Fruit fly (Drosophila melanogaster) whole organism, embryonic: ENCODE results near the gene hop.

Experiments used
- Atf6 ChIP-seq: fragments of 200-800 bp; sonication (Bioruptor generic); IDR thresholded peaks from 2 replicates; pipeline ENCODE4 v1.3.6; 2022; ENCODE audit warnings: missing biosample characterization, missing genetic modification characterization
- Awh ChIP-seq: fragments of 200-800 bp; sonication (Bioruptor generic); IDR thresholded peaks from 2 replicates; pipeline ENCODE4, ENCODE4 v1.3.6; 2022; ENCODE audit warnings: missing biosample characterization, missing genetic modification characterization
- B-H1 ChIP-seq: fragments of 200-800 bp; sonication (Bioruptor generic); IDR thresholded peaks from 3 replicates; pipeline ENCODE4 v1.3.6; 2022; ENCODE audit warnings: missing biosample characterization, missing genetic modification characterization
- CG10147 ChIP-seq: fragments of 200-800 bp; sonication (Bioruptor generic); optimal IDR thresholded peaks from 2 replicates; lab custom pipeline; 2019; ENCODE audit warnings: missing biosample characterization, mild to moderate bottlenecking, missing genetic modification characterization, moderate library complexity
- CG11560 ChIP-seq: fragments of 200-800 bp; sonication (Bioruptor generic); IDR thresholded peaks from 3 replicates; pipeline ENCODE4 v1.3.6; 2022; ENCODE audit warnings: missing biosample characterization, missing genetic modification characterization
- CG11695 ChIP-seq: fragments of 200-800 bp; sonication (Bioruptor generic); IDR thresholded peaks from 3 replicates; pipeline ENCODE4 v1.3.6; 2022; ENCODE audit warnings: missing biosample characterization, missing genetic modification characterization
- CG14860 ChIP-seq: fragments of 200-800 bp; sonication (Bioruptor generic); IDR thresholded peaks from 3 replicates; pipeline ENCODE4 v1.3.6; 2022; ENCODE audit warnings: missing biosample characterization, missing genetic modification characterization; ENCODE audit not compliant: partially characterized antibody
- CG1529 ChIP-seq: fragments of 200-800 bp; sonication (Bioruptor generic); optimal IDR thresholded peaks from 3 replicates; lab custom pipeline; 2018; ENCODE audit warnings: missing biosample characterization, missing genetic modification characterization
- CG15479 ChIP-seq: fragments of 200-800 bp; sonication (Bioruptor generic); optimal IDR thresholded peaks from 3 replicates; lab custom pipeline; 2019; ENCODE audit warnings: missing biosample characterization, mild to moderate bottlenecking, missing genetic modification characterization, moderate library complexity
- CG15601 ChIP-seq: fragments of 200-800 bp; sonication (Bioruptor generic); optimal IDR thresholded peaks from 3 replicates; lab custom pipeline; 2019; ENCODE audit warnings: missing biosample characterization, mild to moderate bottlenecking, missing genetic modification characterization, moderate library complexity
- CG17612 ChIP-seq: fragments of 200-800 bp; sonication (Bioruptor generic); IDR thresholded peaks from 2 replicates; pipeline ENCODE4 v1.3.6; 2022; ENCODE audit warnings: missing biosample characterization, missing genetic modification characterization
- CG2129 ChIP-seq: fragments of 200-800 bp; sonication (Bioruptor generic); IDR thresholded peaks from 2 replicates; pipeline ENCODE4 v1.3.6; 2022; ENCODE audit warnings: missing biosample characterization, missing genetic modification characterization; ENCODE audit not compliant: partially characterized antibody
- CG2889 ChIP-seq: fragments of 200-800 bp; sonication (Bioruptor generic); IDR thresholded peaks from 3 replicates; pipeline ENCODE4 v1.3.6; 2022; ENCODE audit warnings: missing biosample characterization, missing genetic modification characterization
- CG31388 ChIP-seq: fragments of 200-800 bp; sonication (Bioruptor generic); optimal IDR thresholded peaks from 2 replicates; lab custom pipeline; 2016; ENCODE audit warnings: missing biosample characterization, missing genetic modification characterization
- CG3407 ChIP-seq: fragments of 200-800 bp; sonication (Bioruptor generic); optimal IDR thresholded peaks from 2 replicates; lab custom pipeline; 2018; ENCODE audit warnings: missing biosample characterization, mild to moderate bottlenecking, missing genetic modification characterization
- CG34422 ChIP-seq: fragments of 200-800 bp; sonication (Bioruptor generic); IDR thresholded peaks from 3 replicates; pipeline ENCODE4 v1.3.6; 2022; ENCODE audit warnings: missing biosample characterization, missing genetic modification characterization
- CG7372 ChIP-seq: fragments of 200-800 bp; sonication (Bioruptor generic); IDR thresholded peaks from 2 replicates; pipeline ENCODE4 v1.3.6; 2022; ENCODE audit warnings: missing biosample characterization, missing genetic modification characterization
- CG9797 ChIP-seq: fragments of 200-800 bp; sonication (Bioruptor generic); optimal IDR thresholded peaks from 3 replicates; lab custom pipeline; 2018; ENCODE audit warnings: missing biosample characterization, mild to moderate bottlenecking, missing genetic modification characterization
- E2f1 ChIP-seq: fragments of 200-800 bp; sonication (Bioruptor generic); IDR thresholded peaks from 2 replicates; pipeline ENCODE4 v1.3.6; 2022; ENCODE audit warnings: missing biosample characterization, missing genetic modification characterization
- ERR ChIP-seq: fragments of 200-800 bp; sonication (Bioruptor generic); optimal IDR thresholded peaks from 2 replicates; lab custom pipeline; 2016; ENCODE audit warnings: missing biosample characterization, missing genetic modification characterization
- HLH3B ChIP-seq: fragments of 200-800 bp; sonication (Bioruptor generic); IDR thresholded peaks from 2 replicates; pipeline ENCODE4 v1.3.6; 2022; ENCODE audit warnings: missing biosample characterization, missing genetic modification characterization
- Mad ChIP-seq: fragments of 200-800 bp; sonication (Bioruptor generic); optimal IDR thresholded peaks from 2 replicates; lab custom pipeline; 2016; ENCODE audit warnings: missing biosample characterization, missing genetic modification characterization
- NC2β ChIP-seq: fragments of 200-800 bp; sonication (Bioruptor generic); optimal IDR thresholded peaks from 2 replicates; lab custom pipeline; 2016; ENCODE audit warnings: missing biosample characterization, missing genetic modification characterization
- Rfx ChIP-seq: fragments of 200-800 bp; sonication (Bioruptor generic); IDR thresholded peaks from 2 replicates; pipeline ENCODE4 v1.3.6; 2022; ENCODE audit warnings: missing biosample characterization, missing genetic modification characterization
- Rx ChIP-seq: fragments of 200-800 bp; sonication (Bioruptor generic); IDR thresholded peaks from 2 replicates; pipeline ENCODE4 v1.3.6; 2022; ENCODE audit warnings: missing biosample characterization, missing genetic modification characterization
- Trl ChIP-seq, 3 experiments: fragments of >200 bp in 2 of 3; fragments of 200-800 bp in 1 of 3; sonication (Bioruptor generic) in 1 of 3; optimal IDR thresholded peaks; 2 replicates in 1 of 3; 3 replicates in 2 of 3; lab custom pipeline; 2016 to 2017; ENCODE audit warnings: missing biosample characterization in 1 of 3, missing genetic modification characterization in 1 of 3
- Xbp1 ChIP-seq: fragments of 200-800 bp; sonication (Bioruptor generic); optimal IDR thresholded peaks from 3 replicates; lab custom pipeline; 2016; ENCODE audit warnings: missing biosample characterization, mild to moderate bottlenecking, missing genetic modification characterization
- ac ChIP-seq: fragments of 200-800 bp; sonication (Bioruptor generic); optimal IDR thresholded peaks from 3 replicates; lab custom pipeline; 2017; ENCODE audit warnings: missing biosample characterization, mild to moderate bottlenecking, missing genetic modification characterization
- danr ChIP-seq: fragments of 200-800 bp; sonication (Bioruptor generic); IDR thresholded peaks from 2 replicates; pipeline ENCODE4 v1.3.6; 2022; ENCODE audit warnings: missing biosample characterization, missing genetic modification characterization
- dati ChIP-seq: fragments of 200-800 bp; sonication (Bioruptor generic); IDR thresholded peaks from 2 replicates; pipeline ENCODE4 v1.3.6; 2022; ENCODE audit warnings: missing biosample characterization, missing genetic modification characterization
- dm ChIP-seq: fragments of 200-800 bp; sonication (Bioruptor generic); optimal IDR thresholded peaks from 3 replicates; lab custom pipeline; 2016; ENCODE audit warnings: missing biosample characterization, missing genetic modification characterization
- esg ChIP-seq: fragments of 200-800 bp; sonication (Bioruptor generic); conservative IDR thresholded peaks from 2 replicates; pipeline ENCODE4 v1.3.6; 2022; ENCODE audit warnings: missing biosample characterization, missing genetic modification characterization
- ewg ChIP-seq: fragments of 200-800 bp; sonication (Bioruptor generic); optimal IDR thresholded peaks from 3 replicates; lab custom pipeline; 2017; ENCODE audit warnings: mild to moderate bottlenecking, missing biosample characterization, missing genetic modification reagents, missing genetic modification characterization
- fd3F ChIP-seq: fragments of 200-800 bp; sonication (Bioruptor generic); optimal IDR thresholded peaks from 2 replicates; lab custom pipeline; 2018; ENCODE audit warnings: missing biosample characterization, mild to moderate bottlenecking, missing genetic modification characterization, moderate library complexity
- fd96Cb ChIP-seq: fragments of 200-800 bp; sonication (Bioruptor generic); optimal IDR thresholded peaks from 2 replicates; lab custom pipeline; 2018; ENCODE audit warnings: missing biosample characterization, mild to moderate bottlenecking, missing genetic modification characterization, moderate library complexity
- ftz-f1 ChIP-seq: fragments of 200-800 bp; sonication (Bioruptor generic); optimal IDR thresholded peaks from 2 replicates; lab custom pipeline; 2016; ENCODE audit warnings: missing biosample characterization, missing genetic modification characterization
- gt ChIP-seq: fragments of 200-800 bp; sonication (Bioruptor generic); IDR thresholded peaks from 2 replicates; pipeline ENCODE4 v1.3.6; 2022; ENCODE audit warnings: missing biosample characterization, missing genetic modification characterization
- kah ChIP-seq: fragments of 200-800 bp; sonication (Bioruptor generic); optimal IDR thresholded peaks from 2 replicates; lab custom pipeline; 2018; ENCODE audit warnings: missing biosample characterization, mild to moderate bottlenecking, missing genetic modification characterization
- kay ChIP-seq: fragments of 200-800 bp; sonication (Bioruptor generic); optimal IDR thresholded peaks from 2 replicates; lab custom pipeline; 2016; ENCODE audit warnings: missing biosample characterization, missing genetic modification characterization
- phol ChIP-seq: fragments of 200-800 bp; sonication (Bioruptor generic); optimal IDR thresholded peaks from 3 replicates; lab custom pipeline; 2018; ENCODE audit warnings: missing biosample characterization, mild to moderate bottlenecking, missing genetic modification characterization, moderate library complexity
- pnt ChIP-seq: fragments of 200-800 bp; sonication (Bioruptor generic); optimal IDR thresholded peaks from 3 replicates; lab custom pipeline; 2016; ENCODE audit warnings: missing biosample characterization, missing genetic modification characterization
- sd ChIP-seq: fragments of 200-800 bp; sonication (Bioruptor generic); optimal IDR thresholded peaks from 3 replicates; lab custom pipeline; 2018; ENCODE audit warnings: missing biosample characterization, mild to moderate bottlenecking, missing genetic modification characterization, moderate library complexity
- sisA ChIP-seq: fragments of 200-800 bp; sonication (Bioruptor generic); IDR thresholded peaks from 2 replicates; pipeline ENCODE4 v1.3.6; 2022; ENCODE audit warnings: missing biosample characterization, missing genetic modification characterization
- slbo ChIP-seq: fragments of 200-800 bp; sonication (Bioruptor generic); IDR thresholded peaks from 2 replicates; pipeline ENCODE4 v1.3.6; 2022; ENCODE audit warnings: missing biosample characterization, missing genetic modification characterization
- sr ChIP-seq: fragments of 200-800 bp; sonication (Bioruptor generic); IDR thresholded peaks from 3 replicates; pipeline ENCODE4 v1.3.6; 2022; ENCODE audit warnings: missing biosample characterization, missing genetic modification characterization
- stc ChIP-seq: fragments of 200-800 bp; sonication (Bioruptor generic); IDR thresholded peaks from 2 replicates; pipeline ENCODE4 v1.3.6; 2022; ENCODE audit warnings: missing biosample characterization, missing genetic modification characterization
- sug ChIP-seq: fragments of 200-800 bp; optimal IDR thresholded peaks from 2 replicates; lab custom pipeline; 2019; ENCODE audit warnings: missing biosample characterization, mild to moderate bottlenecking, missing genetic modification characterization, moderate library complexity
- ttk ChIP-seq: fragments of 200-800 bp; sonication (Bioruptor generic); IDR thresholded peaks from 2 replicates; pipeline ENCODE4 v2.1.2; 2022; ENCODE audit warnings: missing biosample characterization, missing genetic modification characterization
- twi ChIP-seq: fragments of 200-800 bp; optimal IDR thresholded peaks from 2 replicates; lab custom pipeline; 2019; ENCODE audit warnings: missing biosample characterization, mild to moderate bottlenecking, missing genetic modification characterization, moderate library complexity
- wdn ChIP-seq: fragments of 200-800 bp; sonication (Bioruptor generic); IDR thresholded peaks from 2 replicates; pipeline ENCODE4 v1.3.6; 2022; ENCODE audit warnings: missing biosample characterization, missing genetic modification characterization
- zf30C ChIP-seq: fragments of 200-800 bp; sonication (Bioruptor generic); optimal IDR thresholded peaks from 3 replicates; lab custom pipeline; 2018; ENCODE audit warnings: missing biosample characterization, mild to moderate bottlenecking, missing genetic modification characterization

hop gene

dm6 chrX:11391364-11391915 lies 23.5 kb upstream of the hop start (continued):
- TF ChIP-seq sr (GFP tag; lab: Robert Waterston, UW) = peak; percentile 58; the same call in 2 of the 3 replicates
- TF ChIP-seq sug = peak; percentile 11
- TF ChIP-seq CG14860 = no peak
- peak; percentile 64 for TF ChIP-seq sisA (GFP tag; lab: Robert Waterston, UW)
- no peak for TF ChIP-seq twi (tag; lab: Kevin White, UChicago)
- TF ChIP-seq fd3F (GFP tag; lab: Kevin White, UChicago) = peak; percentile 46
- TF ChIP-seq Rx (GFP tag; lab: Robert Waterston, UW) = peak; percentile 68
- no peak for TF ChIP-seq CG2129 (GFP tag; lab: Robert Waterston, UW)
- TF ChIP-seq ERR = no peak
- TF ChIP-seq NC2β (GFP tag; lab: Kevin White, UChicago) = no peak
- peak; percentile 38 for TF ChIP-seq Xbp1 (GFP tag; lab: Kevin White, UChicago)
- no peak for TF ChIP-seq Awh
- no peak for TF ChIP-seq ftz-f1 (GFP tag; lab: Kevin White, UChicago)
- peak; percentile 36 for TF ChIP-seq E2f1 (GFP tag; lab: Robert Waterston, UW)
- TF ChIP-seq Atf6 (GFP tag; lab: Robert Waterston, UW) = peak; percentile 34; the same call in 1 of the 2 replicates
- no peak for TF ChIP-seq Mad (GFP tag; lab: Kevin White, UChicago)
- peak; percentile 48; the same call in 1 of the 3 replicates for TF ChIP-seq CG2889 (GFP tag; lab: Robert Waterston, UW)
- TF ChIP-seq ttk (GFP tag; lab: Robert Waterston, UW) = peak; percentile 42
- peak; percentile 57 for TF ChIP-seq wdn (GFP tag; lab: Robert Waterston, UW)
- TF ChIP-seq ewg (GFP tag; lab: Kevin White, UChicago) = no peak
- peak; percentile 17 for TF ChIP-seq pnt (GFP tag; lab: Kevin White, UChicago)
- no peak for TF ChIP-seq CG3407 (GFP tag; lab: Kevin White, UChicago)
- peak; percentile 44; the same call in 1 of the 2 replicates for TF ChIP-seq HLH3B (GFP tag; lab: Robert Waterston, UW)
- TF ChIP-seq Rfx (GFP tag; lab: Robert Waterston, UW) = peak; percentile 87
- no peak for TF ChIP-seq CG15601 (tag; lab: Kevin White, UChicago)
- peak; percentile 42; the same call in 1 of the 2 replicates for TF ChIP-seq CG17612 (GFP tag; lab: Robert Waterston, UW)
- no peak for TF ChIP-seq dm
- TF ChIP-seq B-H1 (GFP tag; lab: Robert Waterston, UW) = peak; percentile 55; the same call in 1 of the 3 replicates
- TF ChIP-seq CG10147 (GFP tag; lab: Kevin White, UChicago) = no peak
- TF ChIP-seq Trl (optimal IDR thresholded peaks at IDR 0.05; lab: Kevin White, UChicago) = no peak
- TF ChIP-seq Trl (GFP tag; optimal IDR thresholded peaks at IDR 0.05; lab: Kevin White, UChicago) = peak; percentile 1
- TF ChIP-seq CG7372 = peak; percentile 19; the same call in 1 of the 2 replicates
- no peak for TF ChIP-seq kah (GFP tag; lab: Kevin White, UChicago)
- TF ChIP-seq stc = peak; percentile 68
- TF ChIP-seq slbo (GFP tag; lab: Robert Waterston, UW) = peak; percentile 85
- TF ChIP-seq esg = peak; percentile 68
- TF ChIP-seq danr = 0 out of 2 replicates have a peak, but pooled peaks have one; percentile 10
- TF ChIP-seq CG9797 (GFP tag; lab: Kevin White, UChicago) = no peak
- TF ChIP-seq sd (tag; lab: Kevin White, UChicago) = peak; percentile 97
- peak; percentile 46; the same call in 1 of the 3 replicates for TF ChIP-seq CG11560 (tag; lab: Robert Waterston, UW)
- TF ChIP-seq phol (tag; lab: Kevin White, UChicago) = peak; percentile 18
- TF ChIP-seq gt (GFP tag; lab: Robert Waterston, UW) = no peak
- TF ChIP-seq CG31388 (GFP tag; lab: Kevin White, UChicago) = no peak
- TF ChIP-seq fd96Cb (tag; lab: Kevin White, UChicago) = peak; percentile 32
- peak; percentile 25; the same call in 1 of the 3 replicates for TF ChIP-seq CG34422 (GFP tag; lab: Robert Waterston, UW)
- no peak for TF ChIP-seq ac (GFP tag; lab: Kevin White, UChicago)
- peak; percentile 54; the same call in 2 of the 3 replicates for TF ChIP-seq CG11695 (GFP tag; lab: Robert Waterston, UW)
- TF ChIP-seq dati (GFP tag; lab: Robert Waterston, UW) = no peak
- no peak for TF ChIP-seq CG1529
- no peak for TF ChIP-seq zf30C (GFP tag; lab: Kevin White, UChicago)
- TF ChIP-seq CG15479 (GFP tag; lab: Kevin White, UChicago) = no peak
- TF ChIP-seq kay (GFP tag; lab: Kevin White, UChicago) = no peak
